Worm (Caenorhabditis elegans) whole organism, L4 larva: ENCODE measurements around the gene AC3.5.

Source experiments
- D1046.2 ChIP-seq: fragments of 200-800 bp; sonication (Bioruptor generic); IDR thresholded peaks from 2 replicates; pipeline ENCODE4 v1.3.6; 2022; ENCODE audit warnings: missing genetic modification characterization, missing compliant biosample characterization
- F10B5.3 ChIP-seq: sonication (generic microtip); optimal IDR thresholded peaks from 2 replicates; lab custom pipeline; 2016; ENCODE audit warnings: mild to moderate bottlenecking, missing genetic modification characterization, missing compliant biosample characterization
- F37D6.2 ChIP-seq: sonication (generic microtip); optimal IDR thresholded peaks from 2 replicates; lab custom pipeline; 2016; ENCODE audit warnings: mild to moderate bottlenecking, missing genetic modification characterization, missing compliant biosample characterization
- F49E8.2 ChIP-seq: sonication (generic microtip); optimal IDR thresholded peaks from 2 replicates; lab custom pipeline; 2016; ENCODE audit warnings: missing compliant biosample characterization, mild to moderate bottlenecking, missing genetic modification characterization, borderline replicate concordance
- T20F7.1 ChIP-seq: fragments of 200-800 bp; sonication (Bioruptor generic); optimal IDR thresholded peaks from 2 replicates; lab custom pipeline; 2018; ENCODE audit warnings: mild to moderate bottlenecking, missing genetic modification characterization, missing compliant biosample characterization
- T26A8.4 ChIP-seq: fragments of 200-800 bp; sonication (Bioruptor generic); IDR thresholded peaks from 2 replicates; pipeline ENCODE4 v1.3.6; 2022; ENCODE audit warnings: missing genetic modification characterization, missing compliant biosample characterization
- Y105C5A.15 ChIP-seq: fragments of 200-800 bp; sonication (Bioruptor generic); IDR thresholded peaks from 2 replicates; pipeline ENCODE4 v1.3.6; 2022; ENCODE audit warnings: missing genetic modification characterization, missing compliant biosample characterization
- Y75B8A.6 ChIP-seq: fragments of 200-800 bp; sonication (Bioruptor generic); IDR thresholded peaks from 2 replicates; pipeline ENCODE4 v1.3.6; 2022; ENCODE audit warnings: missing genetic modification reagents, missing genetic modification characterization, missing compliant biosample characterization
- ceh-20 ChIP-seq: fragments of 200-800 bp; sonication (Bioruptor generic); IDR thresholded peaks from 2 replicates; pipeline ENCODE4 v1.3.6; 2022; ENCODE audit warnings: missing genetic modification reagents, missing genetic modification characterization, missing compliant biosample characterization
- ceh-44 ChIP-seq: fragments of 200-800 bp; sonication (Bioruptor generic); IDR thresholded peaks from 2 replicates; pipeline ENCODE4 v1.3.6; 2022; ENCODE audit warnings: missing genetic modification reagents, missing genetic modification characterization, missing compliant biosample characterization
- ctbp-1 ChIP-seq: fragments of 200-800 bp; sonication (Bioruptor generic); IDR thresholded peaks from 2 replicates; pipeline ENCODE4 v1.3.6; 2022; ENCODE audit warnings: missing genetic modification reagents, missing genetic modification characterization, missing compliant biosample characterization
- daf-16 ChIP-seq, 3 experiments: sonication (generic microtip); optimal IDR thresholded peaks; 2 replicates each; lab custom pipeline; 2016 to 2017; ENCODE audit warnings: missing genetic modification characterization in 3 of 3, missing genetic modification reagents in 3 of 3, mild to moderate bottlenecking in 2 of 3, missing compliant biosample characterization in 2 of 3, missing biosample characterization in 1 of 3, moderate library complexity in 1 of 3
- daf-19 ChIP-seq: fragments of 200-800 bp; sonication (Bioruptor generic); conservative IDR thresholded peaks from 2 replicates; pipeline ENCODE4 v1.3.6; 2022; ENCODE audit warnings: missing genetic modification characterization, missing compliant biosample characterization
- dmd-6 ChIP-seq: fragments of 200-800 bp; sonication (Bioruptor generic); IDR thresholded peaks from 2 replicates; pipeline ENCODE4 v1.3.6; 2022; ENCODE audit warnings: missing genetic modification reagents, missing genetic modification characterization, missing compliant biosample characterization
- dpl-1 ChIP-seq: fragments of 150-350 bp; optimal IDR thresholded peaks from 2 replicates; lab custom pipeline; 2014; ENCODE audit warnings: missing biosample characterization, missing genetic modification reagents, missing genetic modification characterization
- gei-8 ChIP-seq: fragments of 200-800 bp; sonication (Bioruptor generic); optimal IDR thresholded peaks from 2 replicates; lab custom pipeline; 2018; ENCODE audit warnings: mild to moderate bottlenecking, missing genetic modification characterization, missing compliant biosample characterization
- hif-1 ChIP-seq, 2 experiments: sonication (generic microtip); optimal IDR thresholded peaks; 2 replicates each; lab custom pipeline; 2016 to 2017; ENCODE audit warnings: missing compliant biosample characterization in 2 of 2, missing genetic modification characterization in 2 of 2, missing genetic modification reagents in 2 of 2, missing genotype in 2 of 2, mild to moderate bottlenecking in 1 of 2
- hlh-11 ChIP-seq: fragments of 200-800 bp; sonication (Bioruptor generic); optimal IDR thresholded peaks from 2 replicates; lab custom pipeline; 2018; ENCODE audit warnings: mild to moderate bottlenecking, missing genetic modification characterization, missing compliant biosample characterization
- hmg-1.1 ChIP-seq: fragments of 200-800 bp; sonication (Bioruptor generic); IDR thresholded peaks from 2 replicates; pipeline ENCODE4 v1.3.6; 2022; ENCODE audit warnings: missing genetic modification reagents, missing genetic modification characterization, missing compliant biosample characterization
- lim-7 ChIP-seq: fragments of 200-800 bp; sonication (Bioruptor generic); IDR thresholded peaks from 2 replicates; pipeline ENCODE4 v1.3.6; 2022; ENCODE audit warnings: missing genetic modification characterization, missing compliant biosample characterization
- lin-38 ChIP-seq: fragments of 200-800 bp; sonication (Bioruptor generic); IDR thresholded peaks from 2 replicates; pipeline ENCODE4 v1.3.6; 2022; ENCODE audit warnings: missing genetic modification reagents, missing genetic modification characterization, missing compliant biosample characterization
- lsy-2 ChIP-seq, 2 experiments: fragments of 150-350 bp in 1 of 2; sonication (generic microtip) in 1 of 2; optimal IDR thresholded peaks; 2 replicates each; lab custom pipeline; 2014 to 2017; ENCODE audit warnings: missing biosample characterization in 2 of 2, missing genetic modification characterization in 2 of 2
- madf-5 ChIP-seq, 2 experiments: fragments of 200-800 bp; sonication (Bioruptor generic); IDR thresholded peaks; 2 replicates each; pipeline ENCODE4 v1.3.6; 2022; ENCODE audit warnings: missing compliant biosample characterization in 2 of 2, missing genetic modification characterization in 2 of 2
- mdt-29 ChIP-seq: fragments of 200-800 bp; sonication (Bioruptor generic); IDR thresholded peaks from 2 replicates; pipeline ENCODE4 v1.3.6; 2022; ENCODE audit warnings: missing genetic modification reagents, missing genetic modification characterization, missing compliant biosample characterization
- mes-2 ChIP-seq: sonication (generic microtip); optimal IDR thresholded peaks from 2 replicates; lab custom pipeline; 2016; ENCODE audit warnings: missing genotype, mild to moderate bottlenecking, missing genetic modification characterization, missing compliant biosample characterization; ENCODE audit not compliant: poor library complexity, severe bottlenecking
- mxl-2 ChIP-seq: fragments of 200-800 bp; sonication (Bioruptor generic); conservative IDR thresholded peaks from 2 replicates; pipeline ENCODE4 v1.3.6; 2022; ENCODE audit warnings: missing genetic modification reagents, missing genetic modification characterization, missing compliant biosample characterization
- mxl-3 ChIP-seq: fragments of 200-800 bp; sonication (Bioruptor generic); optimal IDR thresholded peaks from 2 replicates; lab custom pipeline; 2018; ENCODE audit warnings: mild to moderate bottlenecking, missing genetic modification characterization, missing compliant biosample characterization
- nhr-102 ChIP-seq: sonication (generic microtip); optimal IDR thresholded peaks from 2 replicates; lab custom pipeline; 2016; ENCODE audit warnings: mild to moderate bottlenecking, missing genetic modification characterization, moderate library complexity, missing compliant biosample characterization
- nhr-11 ChIP-seq: fragments of 150-350 bp; optimal IDR thresholded peaks from 2 replicates; lab custom pipeline; 2014; ENCODE audit warnings: missing biosample characterization, missing genetic modification characterization
- nhr-111 ChIP-seq: fragments of 200-800 bp; sonication (Bioruptor generic); optimal IDR thresholded peaks from 2 replicates; lab custom pipeline; 2018; ENCODE audit warnings: mild to moderate bottlenecking, missing genetic modification characterization, missing compliant biosample characterization
- nhr-42 ChIP-seq: fragments of 200-800 bp; sonication (Bioruptor generic); IDR thresholded peaks from 2 replicates; pipeline ENCODE4 v1.3.6; 2022; ENCODE audit warnings: missing genetic modification characterization, missing compliant biosample characterization
- rbr-2 ChIP-seq: sonication (generic microtip); optimal IDR thresholded peaks from 2 replicates; lab custom pipeline; 2016; ENCODE audit warnings: missing genotype, missing genetic modification characterization, missing compliant biosample characterization
- set-16 ChIP-seq: fragments of 200-800 bp; sonication (Bioruptor generic); IDR thresholded peaks from 2 replicates; pipeline ENCODE4 v1.3.6; 2022; ENCODE audit warnings: missing genetic modification reagents, missing genetic modification characterization, missing compliant biosample characterization
- snpc-1.2 ChIP-seq: fragments of 200-800 bp; sonication (Bioruptor generic); IDR thresholded peaks from 2 replicates; pipeline ENCODE4 v1.3.6; 2022; ENCODE audit warnings: missing genetic modification reagents, missing genetic modification characterization, missing compliant biosample characterization
- spr-3 ChIP-seq: fragments of 200-800 bp; sonication (Bioruptor generic); optimal IDR thresholded peaks from 2 replicates; lab custom pipeline; 2018; ENCODE audit warnings: mild to moderate bottlenecking, missing genetic modification characterization, missing compliant biosample characterization
- tra-1 ChIP-seq: fragments of 200-800 bp; sonication (Bioruptor generic); IDR thresholded peaks from 2 replicates; pipeline ENCODE4 v1.3.6; 2022; ENCODE audit warnings: missing genetic modification reagents, missing genetic modification characterization, missing compliant biosample characterization
- vab-7 ChIP-seq: fragments of 200-800 bp; sonication (Bioruptor generic); IDR thresholded peaks from 2 replicates; pipeline ENCODE4 v1.3.6; 2022; ENCODE audit warnings: missing genetic modification reagents, missing genetic modification characterization, missing compliant biosample characterization
- zag-1 ChIP-seq: fragments of 150-350 bp; optimal IDR thresholded peaks from 2 replicates; lab custom pipeline; 2014; ENCODE audit warnings: missing biosample characterization, missing genetic modification characterization
- zfp-3 ChIP-seq: fragments of 200-800 bp; sonication (Bioruptor generic); conservative IDR thresholded peaks from 2 replicates; pipeline ENCODE4 v1.3.6; 2022; ENCODE audit warnings: missing genetic modification reagents, missing genetic modification characterization, missing compliant biosample characterization
- ztf-11 ChIP-seq: fragments of 150-350 bp; optimal IDR thresholded peaks from 2 replicates; lab custom pipeline; 2014; ENCODE audit warnings: missing biosample characterization, missing genetic modification characterization

AC3.5 gene

ce11 chrV:10341905-10342328 lies 46.4 kb upstream of the AC3.5 start, which contains the start of gene K07C5.13 (continued):
- TF ChIP-seq mdt-29 (GFP tag; lab: Robert Waterston, UW) (peak; percentile 89), set-16 (GFP tag; lab: Robert Waterston, UW) (peak; percentile 63), mxl-3 (GFP tag; lab: Kevin White, UChicago) (peak; percentile 54), lsy-2 (tag; optimal IDR thresholded peaks at IDR 0.05; lab: Kevin White, UChicago) (peak in 1 of 2 experiments; percentile 21), tra-1 (GFP tag; lab: Robert Waterston, UW) (peak; percentile 94), F10B5.3 (tag; lab: Kevin White, UChicago) (peak; percentile 55), hlh-11 (tag; lab: Kevin White, UChicago) (peak; percentile 88), dpl-1 (GFP tag; lab: Kevin White, UChicago) (peak; percentile 47), ctbp-1 (peak; percentile 91), T20F7.1 (peak; percentile 65), hif-1 (tag; optimal IDR thresholded peaks at IDR 0.05; lab: Kevin White, UChicago) (peak; percentile 16 to 30), lim-7 (GFP tag; lab: Robert Waterston, UW) (0 out of 2 replicates have a peak, but pooled peaks have one; percentile 46), nhr-102 (tag; lab: Kevin White, UChicago) (peak; percentile 86), snpc-1.2 (GFP tag; lab: Robert Waterston, UW) (peak; percentile 82), T26A8.4 (GFP tag; lab: Robert Waterston, UW) (peak; percentile 95), hmg-1.1 (GFP tag; lab: Robert Waterston, UW) (peak; percentile 90), Y75B8A.6 (GFP tag; lab: Robert Waterston, UW) (peak; percentile 94), F37D6.2 (tag; lab: Kevin White, UChicago) (peak; percentile 67), F49E8.2 (peak; percentile 78), daf-19 (GFP tag; lab: Robert Waterston, UW) (peak; percentile 72; the same call in 1 of the 2 replicates), mes-2 (tag; lab: Kevin White, UChicago) (peak; percentile 78), rbr-2 (tag; lab: Kevin White, UChicago) (peak; percentile 80), madf-5 (GFP tag; IDR thresholded peaks at IDR 0.05; lab: Robert Waterston, UW) (peak in 1 of 2 experiments; percentile 83; a peak in 1 of 4 replicates), D1046.2 (GFP tag; lab: Robert Waterston, UW) (peak; percentile 89)

ce11 chrV:10342904-10343303 lies 45.4 kb upstream of the AC3.5 start, which contains the start of gene K07C5.3:
Gene K07C5.3 (plus strand): TSS chrV:10343032.
- TF ChIP-seq nhr-111 (GFP tag; lab: Kevin White, UChicago) (no peak), vab-7 (GFP tag; lab: Robert Waterston, UW) (peak; percentile 12; the same call in 1 of the 2 replicates), ceh-44 (GFP tag; lab: Robert Waterston, UW) (no peak), lin-38 (GFP tag; lab: Robert Waterston, UW) (peak; percentile 27; the same call in 1 of the 2 replicates)

- TF ChIP-seq lin-38 (GFP tag; lab: Robert Waterston, UW) (0 out of 2 replicates have a peak, but pooled peaks have one; percentile 10), zag-1 (tag; lab: Kevin White, UChicago) (no peak), mes-2 (tag; lab: Kevin White, UChicago) (peak; percentile 8), daf-16 (GFP tag; optimal IDR thresholded peaks at IDR 0.05; lab: Kevin White, UChicago) (no peak), daf-16 (tag; optimal IDR thresholded peaks at IDR 0.05; lab: Kevin White, UChicago) (peak; percentile 25), Y75B8A.6 (GFP tag; lab: Robert Waterston, UW) (no peak), spr-3 (GFP tag; lab: Kevin White, UChicago) (no peak), gei-8 (GFP tag; lab: Kevin White, UChicago) (no peak)
These were observed 38.3 kb upstream of the AC3.5 start, which contains the start of gene K07C5.9 for ce11 chrV:10350054-10350453. Gene K07C5.9 (minus strand): TSS chrV:10350154.

- TF ChIP-seq dmd-6 = peak; percentile 80
- TF ChIP-seq mxl-2 (GFP tag; lab: Robert Waterston, UW) = no peak
- TF ChIP-seq rbr-2 (tag; lab: Kevin White, UChicago) = peak; percentile 71
- peak; percentile 77 for TF ChIP-seq T20F7.1
- TF ChIP-seq nhr-102 (tag; lab: Kevin White, UChicago) = peak; percentile 34
- TF ChIP-seq Y105C5A.15 (GFP tag; lab: Robert Waterston, UW) = no peak
- TF ChIP-seq ceh-20 (GFP tag; lab: Robert Waterston, UW) = no peak
- no peak for TF ChIP-seq zag-1 (tag; lab: Kevin White, UChicago)
- 0 out of 2 replicates have a peak, but pooled peaks have one; percentile 8 for TF ChIP-seq nhr-42 (GFP tag; lab: Robert Waterston, UW)
- peak; percentile 47 for TF ChIP-seq F37D6.2 (tag; lab: Kevin White, UChicago)
- peak; percentile 62 for TF ChIP-seq nhr-11
- no peak for TF ChIP-seq zfp-3 (GFP tag; lab: Robert Waterston, UW)
- no peak for TF ChIP-seq D1046.2 (GFP tag; lab: Robert Waterston, UW)
- peak in 1 of 2 experiments; percentile 4 for TF ChIP-seq daf-16 (GFP tag; optimal IDR thresholded peaks at IDR 0.05; lab: Kevin White, UChicago)
- peak; percentile 62 for TF ChIP-seq daf-16 (tag; optimal IDR thresholded peaks at IDR 0.05; lab: Kevin White, UChicago)
- TF ChIP-seq ztf-11 (tag; lab: Kevin White, UChicago) = no peak
- TF ChIP-seq tra-1 (GFP tag; lab: Robert Waterston, UW) = no peak
- peak in 1 of 2 experiments; percentile 94 for TF ChIP-seq lsy-2 (tag; optimal IDR thresholded peaks at IDR 0.05; lab: Kevin White, UChicago)
These were observed 35.3 kb upstream of the AC3.5 start, which contains the start of gene nol-56 for ce11 chrV:10352928-10353427. Gene nol-56 (minus strand): TSS chrV:10352978.
